Worm (Caenorhabditis elegans): ENCODE results near the gene rme-4.

rme-4 gene

ce11 chrX:10424744-10425143, 45.1 kb upstream of the rme-4 start:
- TF ChIP-seq dve-1 (tag; optimal IDR thresholded peaks at IDR 0.05) (no peak), ceh-18 (tag; optimal IDR thresholded peaks at IDR 0.05) (no peak), C38D4.7 (GFP tag; optimal IDR thresholded peaks at IDR 0.05) (no peak), eyg-1 (tag; optimal IDR thresholded peaks at IDR 0.05) (no peak), ceh-31 (tag; optimal IDR thresholded peaks at IDR 0.05) (no peak), ets-4 (tag; optimal IDR thresholded peaks at IDR 0.05) (no peak), hlh-13 (GFP tag; optimal IDR thresholded peaks at IDR 0.05) (no peak), pqm-1 (tag; optimal IDR thresholded peaks at IDR 0.05) (no peak), fkh-10 (GFP tag; optimal IDR thresholded peaks at IDR 0.05) (no peak)

ce11 chrX:10422714-10423113, 43.1 kb upstream of the rme-4 start:
- TF ChIP-seq nhr-11 (tag; optimal IDR thresholded peaks at IDR 0.05) (no peak), pqm-1 (tag; optimal IDR thresholded peaks at IDR 0.05) (no peak), pha-2 (tag; optimal IDR thresholded peaks at IDR 0.05) (no peak), eyg-1 (tag; optimal IDR thresholded peaks at IDR 0.05) (no peak), ceh-2 (tag; optimal IDR thresholded peaks at IDR 0.05) (no peak), unc-55 (GFP tag; optimal IDR thresholded peaks at IDR 0.05) (no peak), Y22D7AL.16 (tag; optimal IDR thresholded peaks at IDR 0.05) (no peak), K09A11.1 (tag; optimal IDR thresholded peaks at IDR 0.05; ENCODE audit: insufficient read depth) (no peak), hlh-8 (tag; optimal IDR thresholded peaks at IDR 0.05) (no peak), sdc-2 (tag; optimal IDR thresholded peaks at IDR 0.05) (no peak), ttx-3 (tag; optimal IDR thresholded peaks at IDR 0.05) (no peak), F13H6.1 (tag; optimal IDR thresholded peaks at IDR 0.05) (no peak), T23F11.4 (GFP tag; optimal IDR thresholded peaks at IDR 0.05) (no peak)

- no peak for TF ChIP-seq pros-1 (tag; optimal IDR thresholded peaks at IDR 0.05)
- TF ChIP-seq unc-55 (GFP tag; optimal IDR thresholded peaks at IDR 0.05) = peak; percentile 6
- peak; percentile 7 for TF ChIP-seq tbx-2 (tag; optimal IDR thresholded peaks at IDR 0.05)
- no peak for TF ChIP-seq hlh-30 (tag; optimal IDR thresholded peaks at IDR 0.05; ENCODE audit: insufficient read depth)
- peak; percentile 11 for TF ChIP-seq ceh-31 (tag; optimal IDR thresholded peaks at IDR 0.05)
- peak; percentile 66 for TF ChIP-seq nfya-1 (tag; optimal IDR thresholded peaks at IDR 0.05)
- no peak for TF ChIP-seq ceh-22 (tag; optimal IDR thresholded peaks at IDR 0.05)
These were observed 40.1 kb upstream of the rme-4 start, which contains the start of gene cdk-11.2 for ce11 chrX:10419743-10420142. cdk-11.2 (minus strand) TSS chrX:10419765.

ce11 chrX:10412425-10412824, 32.8 kb upstream of the rme-4 start, which contains the start of gene acr-8:
acr-8 (plus strand) TSS chrX:10412725.
- no peak for TF ChIP-seq nhr-11 (tag; optimal IDR thresholded peaks at IDR 0.05)

- TF ChIP-seq elt-2 (tag; optimal IDR thresholded peaks at IDR 0.05) (no peak), unc-55 (GFP tag; optimal IDR thresholded peaks at IDR 0.05) (peak; percentile 64), ceh-19 (GFP tag; optimal IDR thresholded peaks at IDR 0.05) (no peak), rnt-1 (tag; optimal IDR thresholded peaks at IDR 0.05) (peak; percentile 70), ceh-14 (tag; optimal IDR thresholded peaks at IDR 0.05) (no peak), elt-4 (tag; optimal IDR thresholded peaks at IDR 0.05) (no peak), ceh-18 (tag; optimal IDR thresholded peaks at IDR 0.05) (peak; percentile 81)
These were observed 30.9 kb upstream of the rme-4 start for ce11 chrX:10410539-10410938.

ce11 chrX:10406850-10407249, 27.2 kb upstream of the rme-4 start, which contains the start of gene ZC504.1:
ZC504.1 (plus strand) TSS chrX:10407150.
- no peak for TF ChIP-seq elt-2 (tag; optimal IDR thresholded peaks at IDR 0.05)
- TF ChIP-seq Y22D7AL.16 (tag; optimal IDR thresholded peaks at IDR 0.05) = no peak
- no peak for TF ChIP-seq tbx-2 (tag; optimal IDR thresholded peaks at IDR 0.05)
- no peak for TF ChIP-seq rnt-1 (tag; optimal IDR thresholded peaks at IDR 0.05)
- no peak for TF ChIP-seq T23F11.4 (GFP tag; optimal IDR thresholded peaks at IDR 0.05)
- no peak for TF ChIP-seq nfya-1 (tag; optimal IDR thresholded peaks at IDR 0.05)
- TF ChIP-seq ceh-34 (tag; optimal IDR thresholded peaks at IDR 0.05) = no peak
- TF ChIP-seq ahr-1 (tag; optimal IDR thresholded peaks at IDR 0.05) = no peak
- TF ChIP-seq hlh-15 (tag; optimal IDR thresholded peaks at IDR 0.05) = no peak
- TF ChIP-seq ceh-24 (tag; optimal IDR thresholded peaks at IDR 0.05) = no peak
- TF ChIP-seq K02D7.2 (tag; optimal IDR thresholded peaks at IDR 0.05) = no peak
- no peak for TF ChIP-seq pha-4 (tag; optimal IDR thresholded peaks at IDR 0.05)
- no peak for TF ChIP-seq unc-42 (tag; optimal IDR thresholded peaks at IDR 0.05)
- TF ChIP-seq fkh-6 (tag; optimal IDR thresholded peaks at IDR 0.05) = no peak
- no peak for TF ChIP-seq lin-11 (tag; optimal IDR thresholded peaks at IDR 0.05)
- TF ChIP-seq hlh-8 (tag; optimal IDR thresholded peaks at IDR 0.05) = no peak
- no peak for TF ChIP-seq hlh-30 (tag; optimal IDR thresholded peaks at IDR 0.05; ENCODE audit: insufficient read depth)
- TF ChIP-seq K09A11.1 (tag; optimal IDR thresholded peaks at IDR 0.05; ENCODE audit: insufficient read depth) = no peak
- TF ChIP-seq lim-6 (tag; optimal IDR thresholded peaks at IDR 0.05) = no peak

Data from whole organism, late embryonic.